Worm (Caenorhabditis elegans) whole organism, late embryonic: ENCODE data around the gene E02C12.9.

Experiments
- C38D4.7 ChIP-seq: fragments of 200-800 bp; sonication (Bioruptor generic); optimal IDR thresholded peaks from 2 replicates; lab custom pipeline; 2018; ENCODE audit warnings: mild to moderate bottlenecking, missing genetic modification characterization, moderate library complexity, missing compliant biosample characterization
- T23F11.4 ChIP-seq: fragments of 200-800 bp; sonication (Bioruptor generic); optimal IDR thresholded peaks from 2 replicates; lab custom pipeline; 2018; ENCODE audit warnings: mild to moderate bottlenecking, missing genetic modification characterization, missing compliant biosample characterization
- ama-1 ChIP-seq: fragments of 150-350 bp; optimal IDR thresholded peaks from 2 replicates; lab custom pipeline; 2014
- ceh-19 ChIP-seq: fragments of 200-800 bp; sonication (Bioruptor generic); optimal IDR thresholded peaks from 2 replicates; lab custom pipeline; 2018; ENCODE audit warnings: mild to moderate bottlenecking, missing genetic modification characterization, missing compliant biosample characterization
- ceh-2 ChIP-seq: sonication (generic microtip); optimal IDR thresholded peaks from 2 replicates; lab custom pipeline; 2016; ENCODE audit warnings: missing genotype, missing genetic modification characterization, missing compliant biosample characterization
- ceh-22 ChIP-seq: sonication (generic microtip); optimal IDR thresholded peaks from 2 replicates; lab custom pipeline; 2017; ENCODE audit warnings: missing biosample characterization, missing genetic modification characterization
- ceh-30 ChIP-seq: fragments of 150-350 bp; optimal IDR thresholded peaks from 2 replicates; lab custom pipeline; 2014; ENCODE audit warnings: missing biosample characterization, missing genetic modification characterization
- ceh-31 ChIP-seq: sonication (generic microtip); optimal IDR thresholded peaks from 2 replicates; lab custom pipeline; 2016; ENCODE audit warnings: missing genetic modification characterization, missing compliant biosample characterization
- ceh-34 ChIP-seq: sonication (generic microtip); optimal IDR thresholded peaks from 2 replicates; lab custom pipeline; 2016; ENCODE audit warnings: mild to moderate bottlenecking, missing genetic modification characterization, missing compliant biosample characterization
- ceh-45 ChIP-seq: fragments of 200-800 bp; sonication (Bioruptor generic); IDR thresholded peaks from 2 replicates; pipeline ENCODE4 v1.3.6; 2022; ENCODE audit warnings: missing genetic modification reagents, missing genetic modification characterization, missing compliant biosample characterization
- che-1 ChIP-seq: sonication (generic microtip); optimal IDR thresholded peaks from 2 replicates; lab custom pipeline; 2016; ENCODE audit warnings: mild to moderate bottlenecking, missing genetic modification characterization, missing compliant biosample characterization
- elt-4 ChIP-seq: sonication (generic microtip); optimal IDR thresholded peaks from 2 replicates; lab custom pipeline; 2016; ENCODE audit warnings: missing genetic modification characterization, missing compliant biosample characterization
- ets-4 ChIP-seq: sonication (generic microtip); optimal IDR thresholded peaks from 2 replicates; lab custom pipeline; 2016; ENCODE audit warnings: missing genetic modification characterization, missing compliant biosample characterization
- eyg-1 ChIP-seq: sonication (generic microtip); optimal IDR thresholded peaks from 2 replicates; lab custom pipeline; 2016; ENCODE audit warnings: missing genotype, missing genetic modification characterization, missing compliant biosample characterization
- hlh-30 ChIP-seq: sonication (generic microtip); optimal IDR thresholded peaks from 2 replicates; lab custom pipeline; 2017; ENCODE audit warnings: antibody characterized with exemption, missing genetic modification characterization, missing compliant biosample characterization; ENCODE audit not compliant: insufficient read depth
- hlh-6 ChIP-seq: sonication (generic microtip); optimal IDR thresholded peaks from 2 replicates; lab custom pipeline; 2016; ENCODE audit warnings: missing genotype, missing genetic modification characterization, missing compliant biosample characterization
- hlh-8 ChIP-seq: sonication (generic microtip); optimal IDR thresholded peaks from 2 replicates; lab custom pipeline; 2016; ENCODE audit warnings: missing genotype, missing genetic modification characterization, missing compliant biosample characterization
- lim-6 ChIP-seq: sonication (generic microtip); optimal IDR thresholded peaks from 2 replicates; lab custom pipeline; 2016; ENCODE audit warnings: missing genetic modification characterization, missing compliant biosample characterization
- madf-2 ChIP-seq: sonication (generic microtip); optimal IDR thresholded peaks from 2 replicates; lab custom pipeline; 2017; ENCODE audit warnings: missing genetic modification characterization, missing compliant biosample characterization
- nfya-1 ChIP-seq: sonication (generic microtip); optimal IDR thresholded peaks from 2 replicates; lab custom pipeline; 2017; ENCODE audit warnings: missing genetic modification characterization, mild to moderate bottlenecking, missing compliant biosample characterization, antibody characterized with exemption, moderate library complexity
- nhr-11 ChIP-seq: fragments of 150-350 bp; optimal IDR thresholded peaks from 2 replicates; lab custom pipeline; 2014; ENCODE audit warnings: missing biosample characterization, missing genetic modification characterization
- odd-2 ChIP-seq: sonication (generic microtip); optimal IDR thresholded peaks from 2 replicates; lab custom pipeline; 2017; ENCODE audit warnings: antibody characterized with exemption, mild to moderate bottlenecking, missing genetic modification characterization, missing compliant biosample characterization
- pax-1 ChIP-seq: fragments of 150-350 bp; optimal IDR thresholded peaks from 2 replicates; lab custom pipeline; 2014; ENCODE audit warnings: missing biosample characterization, missing genetic modification characterization
- pha-2 ChIP-seq: sonication (generic microtip); optimal IDR thresholded peaks from 2 replicates; lab custom pipeline; 2017; ENCODE audit warnings: mild to moderate bottlenecking, missing genetic modification characterization, missing compliant biosample characterization
- pqm-1 ChIP-seq: sonication (generic microtip); optimal IDR thresholded peaks from 2 replicates; lab custom pipeline; 2016; ENCODE audit warnings: missing genetic modification characterization, missing compliant biosample characterization
- pros-1 ChIP-seq: fragments of 150-350 bp; optimal IDR thresholded peaks from 2 replicates; lab custom pipeline; 2014; ENCODE audit warnings: missing biosample characterization, missing genetic modification reagents, missing genetic modification characterization
- ref-2 ChIP-seq: sonication (generic microtip); optimal IDR thresholded peaks from 2 replicates; lab custom pipeline; 2016; ENCODE audit warnings: missing genetic modification characterization, missing compliant biosample characterization
- rnt-1 ChIP-seq: sonication (generic microtip); optimal IDR thresholded peaks from 2 replicates; lab custom pipeline; 2016; ENCODE audit warnings: missing genetic modification characterization, missing compliant biosample characterization
- sox-2 ChIP-seq: fragments of 200-800 bp; sonication (Bioruptor generic); IDR thresholded peaks from 2 replicates; pipeline ENCODE4 v1.3.6; 2022; ENCODE audit warnings: missing genetic modification reagents, missing genetic modification characterization, missing compliant biosample characterization
- tbx-2 ChIP-seq: sonication (generic microtip); optimal IDR thresholded peaks from 2 replicates; lab custom pipeline; 2016; ENCODE audit warnings: missing genetic modification characterization, missing compliant biosample characterization
- tbx-7 ChIP-seq: sonication (generic microtip); optimal IDR thresholded peaks from 2 replicates; lab custom pipeline; 2016; ENCODE audit warnings: missing genotype, missing genetic modification characterization, missing compliant biosample characterization
- ttx-3 ChIP-seq: sonication (generic microtip); optimal IDR thresholded peaks from 2 replicates; lab custom pipeline; 2016; ENCODE audit warnings: missing genetic modification reagents, missing genetic modification characterization, missing compliant biosample characterization
- unc-3 ChIP-seq, 2 experiments: fragments of 200-800 bp in 1 of 2; sonication (Bioruptor generic) in 1 of 2; sonication (generic microtip) in 1 of 2; conservative IDR thresholded peaks in 1 of 2; optimal IDR thresholded peaks in 1 of 2; 2 replicates each; pipeline versions ENCODE4 v1.3.6 to Lab custom; 2016 to 2022; ENCODE audit warnings: missing compliant biosample characterization in 2 of 2, missing genetic modification characterization in 2 of 2, missing genetic modification reagents in 1 of 2
- unc-55 ChIP-seq: sonication (generic microtip); optimal IDR thresholded peaks from 2 replicates; lab custom pipeline; 2017; ENCODE audit warnings: missing biosample characterization, missing genetic modification reagents, missing genetic modification characterization
- zip-5 ChIP-seq: sonication (generic microtip); optimal IDR thresholded peaks from 2 replicates; lab custom pipeline; 2016; ENCODE audit warnings: missing genetic modification characterization, missing compliant biosample characterization

The E02C12.9 gene

DNA sequence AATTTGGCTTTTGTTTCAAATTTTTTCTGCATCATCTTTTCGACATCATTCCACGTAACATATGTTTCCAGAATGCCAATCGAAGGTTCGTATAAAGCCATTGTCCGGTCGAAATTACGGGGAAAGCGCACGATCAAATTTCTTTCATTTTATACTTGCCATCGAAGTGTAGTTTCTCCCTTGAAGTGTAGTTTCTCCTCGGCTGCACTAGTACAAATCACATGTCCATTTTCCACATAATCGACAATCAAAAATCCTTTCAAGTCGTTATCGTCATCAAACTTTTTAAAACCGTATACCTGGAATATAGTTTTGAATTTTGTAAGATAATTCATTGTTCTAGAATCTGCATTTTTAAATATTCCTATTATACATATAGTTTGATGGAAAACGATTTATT is at the start of gene E02C12.9:
E02C12.9 (minus strand) TSS at position 101 of the 400 bp plus-strand sequence.
- TF ChIP-seq hlh-8 (tag; lab: Kevin White, UChicago), result no peak
- no peak for TF ChIP-seq zip-5 (tag; lab: Kevin White, UChicago)
- no peak for TF ChIP-seq sox-2 (GFP tag; lab: Robert Waterston, UW)
- TF ChIP-seq che-1, result no peak
- TF ChIP-seq ceh-31 (tag; lab: Kevin White, UChicago), result no peak
- TF ChIP-seq hlh-6 (tag; lab: Kevin White, UChicago), result no peak
- no peak for TF ChIP-seq unc-3 (GFP tag; conservative IDR thresholded peaks at IDR 0.05; lab: Robert Waterston, UW)
- TF ChIP-seq unc-3 (tag; optimal IDR thresholded peaks at IDR 0.05; lab: Kevin White, UChicago), result no peak
- no peak for TF ChIP-seq odd-2 (tag; lab: Kevin White, UChicago)
- TF ChIP-seq pha-2, result no peak
- no peak for TF ChIP-seq pax-1 (tag; lab: Kevin White, UChicago)
- TF ChIP-seq pqm-1, result no peak

DNA sequence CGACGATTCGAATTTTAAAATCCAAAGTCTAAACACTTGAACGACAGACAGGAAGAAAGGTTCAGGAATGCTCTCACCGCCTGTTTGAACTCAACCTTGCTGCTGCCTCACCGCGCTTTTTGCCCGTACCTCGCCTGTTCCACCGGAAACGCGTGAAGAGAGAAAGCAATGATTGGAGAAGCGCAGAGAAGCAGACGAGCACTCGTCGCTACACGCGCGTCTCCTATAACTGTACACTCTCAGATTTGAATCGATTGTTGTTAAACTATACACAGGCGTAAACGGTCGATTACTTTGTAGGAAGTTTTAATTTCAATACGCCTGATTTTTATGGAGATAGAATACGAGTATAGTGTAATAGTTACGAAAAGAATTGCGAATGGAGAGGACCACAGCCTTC is 49.2 kb upstream of the E02C12.9 start:
- TF ChIP-seq ceh-31 (tag; lab: Kevin White, UChicago) (peak; percentile 32), nhr-11 (tag; lab: Kevin White, UChicago) (no peak), ceh-34 (tag; lab: Kevin White, UChicago) (peak; percentile 82), nfya-1 (tag; lab: Kevin White, UChicago) (peak; percentile 34), ceh-2 (peak; percentile 21), ref-2 (tag; lab: Kevin White, UChicago) (no peak), ceh-22 (tag; lab: Kevin White, UChicago) (peak; percentile 15), pros-1 (no peak), pha-2 (peak; percentile 38), tbx-2 (tag; lab: Kevin White, UChicago) (peak; percentile 24)

DNA sequence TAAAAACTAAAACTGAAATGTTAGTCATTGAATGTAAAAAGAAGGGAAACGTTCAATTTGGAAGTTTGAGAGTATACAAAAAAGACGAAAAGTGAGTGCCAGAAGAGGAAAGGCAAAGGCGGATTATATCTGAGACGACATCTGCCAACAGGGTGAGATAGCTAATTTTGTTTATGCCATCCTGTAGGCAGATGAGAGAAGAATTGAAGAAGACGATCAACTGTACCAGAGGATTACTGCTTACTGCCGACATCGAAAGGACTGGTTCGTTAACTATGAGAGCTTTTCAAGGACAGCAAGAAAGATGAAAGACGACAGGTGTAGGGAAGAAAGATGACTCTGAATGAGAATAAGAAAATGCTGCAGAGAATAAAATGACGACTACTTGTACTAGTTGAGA is 48.3 kb upstream of the E02C12.9 start:
- TF ChIP-seq unc-3 (GFP tag; conservative IDR thresholded peaks at IDR 0.05; lab: Robert Waterston, UW) (no peak), unc-3 (tag; optimal IDR thresholded peaks at IDR 0.05; lab: Kevin White, UChicago) (no peak), elt-4 (no peak), hlh-6 (tag; lab: Kevin White, UChicago) (no peak), unc-55 (GFP tag; lab: Kevin White, UChicago) (no peak), ceh-34 (tag; lab: Kevin White, UChicago) (no peak), lim-6 (tag; lab: Kevin White, UChicago) (no peak), madf-2 (tag; lab: Kevin White, UChicago) (no peak), ama-1 (lab: Kevin White, UChicago) (no peak)

DNA sequence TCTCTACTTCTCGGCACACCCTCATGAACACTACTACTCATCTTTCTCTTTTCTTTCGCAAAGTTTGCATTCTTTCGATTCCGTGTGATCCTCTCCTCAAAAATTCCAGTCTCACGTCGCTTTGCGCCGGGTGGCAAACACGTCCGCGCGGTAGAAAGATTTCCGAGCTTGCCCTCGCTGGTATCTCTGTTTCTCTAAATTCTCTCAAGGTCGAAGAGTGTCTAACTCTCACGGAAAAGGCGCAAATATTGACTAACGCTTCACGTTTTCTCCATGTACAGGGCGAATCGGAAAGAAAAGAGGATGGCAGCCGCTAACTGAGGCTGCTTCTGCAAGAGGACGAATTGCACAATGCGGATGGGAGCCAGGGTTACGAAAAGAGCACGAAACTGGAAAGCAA is 47.5 kb upstream of the E02C12.9 start:
- TF ChIP-seq C38D4.7 (GFP tag; lab: Kevin White, UChicago) (no peak), ceh-31 (tag; lab: Kevin White, UChicago) (peak; percentile 26), ceh-19 (peak; percentile 69), ceh-30 (no peak), che-1 (no peak), ceh-45 (GFP tag; lab: Robert Waterston, UW) (no peak), tbx-2 (tag; lab: Kevin White, UChicago) (peak; percentile 59), hlh-6 (tag; lab: Kevin White, UChicago) (peak; percentile 44), hlh-30 (no peak), rnt-1 (tag; lab: Kevin White, UChicago) (no peak), T23F11.4 (no peak), hlh-8 (tag; lab: Kevin White, UChicago) (no peak), ceh-34 (tag; lab: Kevin White, UChicago) (peak; percentile 13), ttx-3 (no peak), ets-4 (tag; lab: Kevin White, UChicago) (peak; percentile 54), ref-2 (tag; lab: Kevin White, UChicago) (peak; percentile 56), tbx-7 (no peak), eyg-1 (tag; lab: Kevin White, UChicago) (no peak)
